Worm (Caenorhabditis elegans) whole organism, late embryonic: ENCODE results near the gene R11F4.1.
"Not testable (repeated sequence)": the region's sequence is repeated elsewhere in the genome, so short reads cannot be mapped to it uniquely, and the experiment has no call there.

Experiments
- Y22D7AL.16 ChIP-seq: sonication (generic microtip); optimal IDR thresholded peaks from 2 replicates; lab custom pipeline; 2016; ENCODE audit warnings: missing genetic modification characterization, missing compliant biosample characterization
- ceh-19 ChIP-seq: fragments of 200-800 bp; sonication (Bioruptor generic); optimal IDR thresholded peaks from 2 replicates; lab custom pipeline; 2018; ENCODE audit warnings: mild to moderate bottlenecking, missing genetic modification characterization, missing compliant biosample characterization
- ceh-31 ChIP-seq: sonication (generic microtip); optimal IDR thresholded peaks from 2 replicates; lab custom pipeline; 2016; ENCODE audit warnings: missing genetic modification characterization, missing compliant biosample characterization
- ceh-34 ChIP-seq: sonication (generic microtip); optimal IDR thresholded peaks from 2 replicates; lab custom pipeline; 2016; ENCODE audit warnings: mild to moderate bottlenecking, missing genetic modification characterization, missing compliant biosample characterization
- ceh-45 ChIP-seq: fragments of 200-800 bp; sonication (Bioruptor generic); IDR thresholded peaks from 2 replicates; pipeline ENCODE4 v1.3.6; 2022; ENCODE audit warnings: missing genetic modification reagents, missing genetic modification characterization, missing compliant biosample characterization
- che-1 ChIP-seq: sonication (generic microtip); optimal IDR thresholded peaks from 2 replicates; lab custom pipeline; 2016; ENCODE audit warnings: mild to moderate bottlenecking, missing genetic modification characterization, missing compliant biosample characterization
- elt-2 ChIP-seq: sonication (generic microtip); optimal IDR thresholded peaks from 2 replicates; lab custom pipeline; 2016; ENCODE audit warnings: missing genetic modification reagents, missing genetic modification characterization, missing compliant biosample characterization
- fkh-10 ChIP-seq: fragments of 150-350 bp; optimal IDR thresholded peaks from 2 replicates; lab custom pipeline; 2014; ENCODE audit warnings: missing biosample characterization, missing genetic modification reagents, missing genetic modification characterization
- fkh-6 ChIP-seq: sonication (generic microtip); optimal IDR thresholded peaks from 2 replicates; lab custom pipeline; 2016; ENCODE audit warnings: missing genetic modification characterization, missing compliant biosample characterization
- hlh-30 ChIP-seq: sonication (generic microtip); optimal IDR thresholded peaks from 2 replicates; lab custom pipeline; 2017; ENCODE audit warnings: antibody characterized with exemption, missing genetic modification characterization, missing compliant biosample characterization; ENCODE audit not compliant: insufficient read depth
- hlh-6 ChIP-seq: sonication (generic microtip); optimal IDR thresholded peaks from 2 replicates; lab custom pipeline; 2016; ENCODE audit warnings: missing genotype, missing genetic modification characterization, missing compliant biosample characterization
- hlh-8 ChIP-seq: sonication (generic microtip); optimal IDR thresholded peaks from 2 replicates; lab custom pipeline; 2016; ENCODE audit warnings: missing genotype, missing genetic modification characterization, missing compliant biosample characterization
- lim-6 ChIP-seq: sonication (generic microtip); optimal IDR thresholded peaks from 2 replicates; lab custom pipeline; 2016; ENCODE audit warnings: missing genetic modification characterization, missing compliant biosample characterization
- nfya-1 ChIP-seq: sonication (generic microtip); optimal IDR thresholded peaks from 2 replicates; lab custom pipeline; 2017; ENCODE audit warnings: missing genetic modification characterization, mild to moderate bottlenecking, missing compliant biosample characterization, antibody characterized with exemption, moderate library complexity
- odd-2 ChIP-seq: sonication (generic microtip); optimal IDR thresholded peaks from 2 replicates; lab custom pipeline; 2017; ENCODE audit warnings: antibody characterized with exemption, mild to moderate bottlenecking, missing genetic modification characterization, missing compliant biosample characterization
- pag-3 ChIP-seq: sonication (generic microtip); optimal IDR thresholded peaks from 2 replicates; lab custom pipeline; 2016; ENCODE audit warnings: missing compliant biosample characterization, missing genetic modification characterization, borderline replicate concordance
- pqm-1 ChIP-seq: sonication (generic microtip); optimal IDR thresholded peaks from 2 replicates; lab custom pipeline; 2016; ENCODE audit warnings: missing genetic modification characterization, missing compliant biosample characterization
- pros-1 ChIP-seq: fragments of 150-350 bp; optimal IDR thresholded peaks from 2 replicates; lab custom pipeline; 2014; ENCODE audit warnings: missing biosample characterization, missing genetic modification reagents, missing genetic modification characterization
- syd-9 ChIP-seq: sonication (generic microtip); optimal IDR thresholded peaks from 2 replicates; lab custom pipeline; 2016; ENCODE audit warnings: mild to moderate bottlenecking, missing genetic modification characterization, moderate library complexity, missing compliant biosample characterization
- tbx-7 ChIP-seq: sonication (generic microtip); optimal IDR thresholded peaks from 2 replicates; lab custom pipeline; 2016; ENCODE audit warnings: missing genotype, missing genetic modification characterization, missing compliant biosample characterization
- unc-42 ChIP-seq: sonication (generic microtip); optimal IDR thresholded peaks from 2 replicates; lab custom pipeline; 2016; ENCODE audit warnings: missing genotype, missing genetic modification characterization, missing compliant biosample characterization

R11F4.1 gene

ce11 chrII:4134688-4135087 is 43.0 kb downstream of the R11F4.1 start:
- TF ChIP-seq ceh-45 (GFP tag; lab: Robert Waterston, UW) (no peak), nfya-1 (tag; lab: Kevin White, UChicago) (peak; percentile 50), hlh-8 (no peak), Y22D7AL.16 (tag; lab: Kevin White, UChicago) (no peak), syd-9 (tag; lab: Kevin White, UChicago) (no peak), odd-2 (tag; lab: Kevin White, UChicago) (no peak), fkh-10 (no peak), hlh-30 (no peak), pros-1 (tag; lab: Kevin White, UChicago) (no peak), ceh-31 (peak; percentile 47), unc-42 (peak; percentile 32), hlh-6 (tag; lab: Kevin White, UChicago) (no peak), ceh-34 (tag; lab: Kevin White, UChicago) (peak; percentile 25), ceh-19 (no peak), pqm-1 (tag; lab: Kevin White, UChicago) (no peak), lim-6 (tag; lab: Kevin White, UChicago) (no peak), fkh-6 (tag; lab: Kevin White, UChicago) (no peak), pag-3 (tag; lab: Kevin White, UChicago) (no peak)

ce11 chrII:4135259-4135658 is 43.5 kb downstream of the R11F4.1 start, which contains the start of gene ast-1:
Gene ast-1 (minus strand): TSS chrII:4135359.
- TF ChIP-seq che-1 (tag; lab: Kevin White, UChicago); tbx-7; elt-2 (tag; lab: Kevin White, UChicago): not testable (repeated sequence)
